Worm (Caenorhabditis elegans): Measurements from ENCODE around the gene srd-19.

srd-19 gene

ce11 chrV:13468190-13468765 is 39.7 kb upstream of the srd-19 start, which contains the start of the genes F25H9.6 and F25H9.7:
Gene F25H9.6, minus strand, starts transcription at chrV:13468361.
Gene F25H9.7, plus strand, starts transcription at chrV:13468376.
- TF ChIP-seq lin-26 (GFP tag; IDR thresholded peaks at IDR 0.05) (no peak), nhr-179 (tag; optimal IDR thresholded peaks at IDR 0.05) (no peak), ztf-26 (tag; optimal IDR thresholded peaks at IDR 0.05) (no peak), mel-28 (tag; optimal IDR thresholded peaks at IDR 0.05; ENCODE audit: borderline replicate concordance) (no peak), pbrm-1 (GFP tag; IDR thresholded peaks at IDR 0.05) (peak; percentile 70; the same call in 1 of the 2 replicates), F33H1.4 (GFP tag; IDR thresholded peaks at IDR 0.05) (peak; percentile 58), attf-5 (GFP tag; optimal IDR thresholded peaks at IDR 0.05) (no peak), aptf-3 (GFP tag; IDR thresholded peaks at IDR 0.05) (no peak), F57C9.4 (tag; optimal IDR thresholded peaks at IDR 0.05) (peak; percentile 24), ceh-79 (tag; optimal IDR thresholded peaks at IDR 0.05) (peak; percentile 49), efl-1 (GFP tag; optimal IDR thresholded peaks at IDR 0.05) (no peak), lin-40 (tag; optimal IDR thresholded peaks at IDR 0.05) (peak; percentile 77), ceh-91 (GFP tag; IDR thresholded peaks at IDR 0.05) (peak; percentile 51; the same call in 1 of the 2 replicates), lsl-1 (GFP tag; optimal IDR thresholded peaks at IDR 0.05) (peak; percentile 52), ztf-18 (tag; optimal IDR thresholded peaks at IDR 0.05) (peak; percentile 12), xnd-1 (tag; optimal IDR thresholded peaks at IDR 0.05) (peak; percentile 44), attf-6 (GFP tag; IDR thresholded peaks at IDR 0.05) (peak; percentile 66), Y53G8AR.9 (GFP tag; conservative IDR thresholded peaks at IDR 0.05) (no peak), ztf-22 (GFP tag; optimal IDR thresholded peaks at IDR 0.05) (peak; percentile 39), Y56A3A.18 (GFP tag; IDR thresholded peaks at IDR 0.05) (0 out of 2 replicates have a peak, but pooled peaks have one; percentile 57), F37B4.10 (GFP tag; IDR thresholded peaks at IDR 0.05) (no peak), ceh-27 (GFP tag; optimal IDR thresholded peaks at IDR 0.05) (peak; percentile 95), snpc-3.4 (tag; optimal IDR thresholded peaks at IDR 0.05) (peak; percentile 51), rpc-1 (optimal IDR thresholded peaks at IDR 0.05) (no peak), rpc-1 (tag; optimal IDR thresholded peaks at IDR 0.05) (no peak), atf-7 (tag; optimal IDR thresholded peaks at IDR 0.05) (peak; percentile 44), athp-1 (tag; optimal IDR thresholded peaks at IDR 0.05) (peak; percentile 79), F23B12.7 (tag; optimal IDR thresholded peaks at IDR 0.05; ENCODE audit: insufficient read depth) (peak; percentile 16), F55B11.4 (tag; optimal IDR thresholded peaks at IDR 0.05; ENCODE audit: borderline replicate concordance, insufficient read depth) (no peak), chd-7 (tag; optimal IDR thresholded peaks at IDR 0.05) (peak; percentile 83), B0336.3 (GFP tag; IDR thresholded peaks at IDR 0.05) (peak; percentile 57; the same call in 1 of the 2 replicates), egl-18 (GFP tag; IDR thresholded peaks at IDR 0.05) (0 out of 2 replicates have a peak, but pooled peaks have one; percentile 7), zfh-2 (GFP tag; conservative IDR thresholded peaks at IDR 0.05) (no peak), Y53F4B.3 (GFP tag; IDR thresholded peaks at IDR 0.05) (no peak), T26A5.8 (tag; optimal IDR thresholded peaks at IDR 0.05) (no peak), hmg-20 (GFP tag; IDR thresholded peaks at IDR 0.05) (peak; percentile 82), snpc-1.1 (tag; optimal IDR thresholded peaks at IDR 0.05; ENCODE audit: insufficient read depth) (no peak), rec-8 (tag; optimal IDR thresholded peaks at IDR 0.05) (peak; percentile 31 to 92), hsf-1 (GFP tag; IDR thresholded peaks at IDR 0.05) (peak; percentile 60; the same call in 1 of the 2 replicates), F49E8.2 (tag; optimal IDR thresholded peaks at IDR 0.05; ENCODE audit: insufficient read depth) (no peak), egl-44 (GFP tag; IDR thresholded peaks at IDR 0.05) (peak; percentile 53; the same call in 1 of the 2 replicates), nhr-80 (tag; optimal IDR thresholded peaks at IDR 0.05) (no peak), madf-6 (GFP tag; IDR thresholded peaks at IDR 0.05) (peak; percentile 79), ets-4 (GFP tag; optimal IDR thresholded peaks at IDR 0.05) (no peak), zim-3 (tag; optimal IDR thresholded peaks at IDR 0.05) (peak; percentile 90), tlf-1 (GFP tag; optimal IDR thresholded peaks at IDR 0.05) (peak; percentile 70), nhr-27 (tag; optimal IDR thresholded peaks at IDR 0.05) (peak; percentile 46), ztf-3 (GFP tag; optimal IDR thresholded peaks at IDR 0.05) (no peak)

Measured in whole organism, young adult.